Fruit fly (Drosophila melanogaster) whole organism, embryonic: ENCODE data around the gene TkR86C.

Experiments
- Bgb ChIP-seq: fragments of 200-800 bp; sonication (Bioruptor generic); IDR thresholded peaks from 2 replicates; pipeline ENCODE4 v1.3.6; 2022; ENCODE audit warnings: missing biosample characterization, missing genetic modification characterization; ENCODE audit not compliant: partially characterized antibody
- BtbVII ChIP-seq: fragments of 200-800 bp; sonication (Bioruptor generic); optimal IDR thresholded peaks from 3 replicates; lab custom pipeline; 2017; ENCODE audit warnings: missing biosample characterization, mild to moderate bottlenecking, missing genetic modification characterization
- CG10274 ChIP-seq: fragments of 200-800 bp; sonication (Bioruptor generic); optimal IDR thresholded peaks from 3 replicates; lab custom pipeline; 2017; ENCODE audit warnings: missing biosample characterization, mild to moderate bottlenecking, missing genetic modification characterization
- CG11504 ChIP-seq: fragments of 200-800 bp; sonication (Bioruptor generic); optimal IDR thresholded peaks from 3 replicates; lab custom pipeline; 2019; ENCODE audit warnings: missing biosample characterization, mild to moderate bottlenecking, missing genetic modification characterization, moderate library complexity
- CG12071 ChIP-seq: fragments of 200-800 bp; sonication (Bioruptor generic); optimal IDR thresholded peaks from 3 replicates; lab custom pipeline; 2018; ENCODE audit warnings: missing biosample characterization, mild to moderate bottlenecking, missing genetic modification characterization
- CG12391 ChIP-seq: fragments of 200-800 bp; sonication (Bioruptor generic); optimal IDR thresholded peaks from 3 replicates; lab custom pipeline; 2018; ENCODE audit warnings: missing biosample characterization, mild to moderate bottlenecking, missing genetic modification characterization, moderate library complexity
- CG12769 ChIP-seq: fragments of 200-800 bp; sonication (Bioruptor generic); optimal IDR thresholded peaks from 2 replicates; lab custom pipeline; 2019; ENCODE audit warnings: missing biosample characterization, mild to moderate bottlenecking, missing genetic modification characterization, moderate library complexity
- CG13894 ChIP-seq: fragments of 200-800 bp; sonication (Bioruptor generic); optimal IDR thresholded peaks from 3 replicates; lab custom pipeline; 2018; ENCODE audit warnings: missing biosample characterization, mild to moderate bottlenecking, missing genetic modification characterization, moderate library complexity
- CG14014 ChIP-seq: fragments of 200-800 bp; sonication (Bioruptor generic); IDR thresholded peaks from 2 replicates; pipeline ENCODE4 v1.3.6; 2022; ENCODE audit warnings: missing biosample characterization, missing genetic modification characterization
- CG1529 ChIP-seq: fragments of 200-800 bp; sonication (Bioruptor generic); optimal IDR thresholded peaks from 3 replicates; lab custom pipeline; 2018; ENCODE audit warnings: missing biosample characterization, missing genetic modification characterization
- CG17385 ChIP-seq: fragments of 200-800 bp; sonication (Bioruptor generic); optimal IDR thresholded peaks from 3 replicates; lab custom pipeline; 2018; ENCODE audit warnings: missing biosample characterization, mild to moderate bottlenecking, missing genetic modification characterization
- CG18476 ChIP-seq: fragments of 200-800 bp; sonication (Bioruptor generic); optimal IDR thresholded peaks from 2 replicates; lab custom pipeline; 2016; ENCODE audit warnings: missing biosample characterization, mild to moderate bottlenecking, missing genetic modification characterization
- CG2712 ChIP-seq: fragments of 200-800 bp; optimal IDR thresholded peaks from 3 replicates; lab custom pipeline; 2019; ENCODE audit warnings: missing biosample characterization, mild to moderate bottlenecking, missing genetic modification characterization, moderate library complexity
- CG34422 ChIP-seq: fragments of 200-800 bp; sonication (Bioruptor generic); IDR thresholded peaks from 3 replicates; pipeline ENCODE4 v1.3.6; 2022; ENCODE audit warnings: missing biosample characterization, missing genetic modification characterization
- CG3726 ChIP-seq: fragments of 200-800 bp; sonication (Bioruptor generic); IDR thresholded peaks from 3 replicates; pipeline ENCODE4, ENCODE4 v1.3.6; 2022; ENCODE audit warnings: missing biosample characterization, missing genetic modification characterization
- CG4854 ChIP-seq: fragments of 200-800 bp; sonication (Bioruptor generic); optimal IDR thresholded peaks from 2 replicates; lab custom pipeline; 2016; ENCODE audit warnings: missing biosample characterization, missing genetic modification characterization, inconsistent platforms
- CG6272 ChIP-seq: fragments of 200-800 bp; sonication (Bioruptor generic); IDR thresholded peaks from 2 replicates; pipeline ENCODE4 v1.3.6; 2022; ENCODE audit warnings: missing biosample characterization, missing genetic modification characterization
- CG6689 ChIP-seq: fragments of 200-800 bp; sonication (Bioruptor generic); IDR thresholded peaks from 2 replicates; pipeline ENCODE4 v1.3.6; 2022; ENCODE audit warnings: missing biosample characterization, missing genetic modification characterization
- CTCF ChIP-seq: fragments of 200-800 bp; sonication (Bioruptor generic); optimal IDR thresholded peaks from 2 replicates; lab custom pipeline; 2017; ENCODE audit warnings: missing biosample characterization, mild to moderate bottlenecking, missing genetic modification characterization, moderate library complexity
- Doc3 ChIP-seq: fragments of 200-800 bp; sonication (Bioruptor generic); IDR thresholded peaks from 3 replicates; pipeline ENCODE4 v1.3.6; 2022; ENCODE audit warnings: missing biosample characterization, missing genetic modification characterization; ENCODE audit not compliant: partially characterized antibody
- E2f2 ChIP-seq: fragments of 200-800 bp; sonication (Bioruptor generic); IDR thresholded peaks from 2 replicates; pipeline ENCODE4 v1.3.6; 2022; ENCODE audit warnings: missing biosample characterization, missing genetic modification characterization
- HLH3B ChIP-seq: fragments of 200-800 bp; sonication (Bioruptor generic); IDR thresholded peaks from 2 replicates; pipeline ENCODE4 v1.3.6; 2022; ENCODE audit warnings: missing biosample characterization, missing genetic modification characterization
- Hr39 ChIP-seq: fragments of >200 bp; optimal IDR thresholded peaks from 2 replicates; lab custom pipeline; 2017
- MESR4 ChIP-seq: fragments of 200-800 bp; sonication (Bioruptor generic); optimal IDR thresholded peaks from 2 replicates; lab custom pipeline; 2018; ENCODE audit warnings: missing biosample characterization, mild to moderate bottlenecking, missing genetic modification characterization, moderate library complexity
- Meics ChIP-seq: fragments of 200-800 bp; sonication (Bioruptor generic); optimal IDR thresholded peaks from 2 replicates; lab custom pipeline; 2017; ENCODE audit warnings: missing biosample characterization, mild to moderate bottlenecking, missing genetic modification characterization
- Mes4 ChIP-seq: fragments of 200-800 bp; sonication (Bioruptor generic); optimal IDR thresholded peaks from 2 replicates; lab custom pipeline; 2016; ENCODE audit warnings: missing biosample characterization, missing genetic modification characterization
- NC2β ChIP-seq: fragments of 200-800 bp; sonication (Bioruptor generic); optimal IDR thresholded peaks from 2 replicates; lab custom pipeline; 2016; ENCODE audit warnings: missing biosample characterization, missing genetic modification characterization
- Ravus ChIP-seq: fragments of 200-800 bp; sonication (Bioruptor generic); IDR thresholded peaks from 2 replicates; pipeline ENCODE4 v1.3.6; 2022; ENCODE audit warnings: missing biosample characterization, missing genetic modification characterization
- Scr ChIP-seq: fragments of 200-800 bp; sonication (Bioruptor generic); IDR thresholded peaks from 2 replicates; pipeline ENCODE4 v1.3.6; 2022; ENCODE audit warnings: missing biosample characterization, missing genetic modification characterization; ENCODE audit not compliant: partially characterized antibody
- Sry-δ ChIP-seq: fragments of 200-800 bp; sonication (Bioruptor generic); optimal IDR thresholded peaks from 2 replicates; lab custom pipeline; 2016; ENCODE audit warnings: missing biosample characterization, missing genetic modification characterization
- Stat92E ChIP-seq, 3 experiments: fragments of >200 bp in 2 of 3; fragments of 200-800 bp in 1 of 3; sonication (Bioruptor generic) in 1 of 3; optimal IDR thresholded peaks; 2 replicates each; lab custom pipeline; 2017 to 2019; ENCODE audit warnings: missing biosample characterization in 3 of 3, missing genetic modification characterization in 3 of 3, mild to moderate bottlenecking in 1 of 3, moderate library complexity in 1 of 3
- ab ChIP-seq: fragments of 200-800 bp; sonication (Bioruptor generic); optimal IDR thresholded peaks from 2 replicates; lab custom pipeline; 2016; ENCODE audit warnings: missing biosample characterization, missing genetic modification characterization
- ac ChIP-seq: fragments of 200-800 bp; sonication (Bioruptor generic); optimal IDR thresholded peaks from 3 replicates; lab custom pipeline; 2017; ENCODE audit warnings: missing biosample characterization, mild to moderate bottlenecking, missing genetic modification characterization
- br ChIP-seq: fragments of >200 bp; optimal IDR thresholded peaks from 2 replicates; lab custom pipeline; 2017
- btn ChIP-seq: fragments of 200-800 bp; sonication (Bioruptor generic); optimal IDR thresholded peaks from 2 replicates; lab custom pipeline; 2016; ENCODE audit warnings: missing biosample characterization, missing genetic modification characterization
- chif ChIP-seq, 2 experiments: fragments of 200-800 bp; sonication (Bioruptor generic); optimal IDR thresholded peaks; 3 replicates each; lab custom pipeline; 2016; ENCODE audit warnings: missing biosample characterization in 2 of 2, missing genetic modification characterization in 2 of 2
- chinmo ChIP-seq: fragments of 200-800 bp; sonication (Bioruptor generic); IDR thresholded peaks from 4 replicates; pipeline ENCODE4 v1.3.6; 2022; ENCODE audit warnings: missing biosample characterization, missing genetic modification characterization; ENCODE audit not compliant: partially characterized antibody
- croc ChIP-seq: fragments of 200-800 bp; sonication (Bioruptor generic); conservative IDR thresholded peaks from 3 replicates; pipeline ENCODE4 v1.3.6; 2022; ENCODE audit warnings: missing biosample characterization, missing genetic modification characterization
- da ChIP-seq: fragments of 200-800 bp; sonication (Bioruptor generic); optimal IDR thresholded peaks from 2 replicates; lab custom pipeline; 2016; ENCODE audit warnings: missing biosample characterization, missing genetic modification characterization
- dm ChIP-seq: fragments of 200-800 bp; sonication (Bioruptor generic); optimal IDR thresholded peaks from 3 replicates; lab custom pipeline; 2016; ENCODE audit warnings: missing biosample characterization, missing genetic modification characterization
- exex ChIP-seq: fragments of 200-800 bp; sonication (Bioruptor generic); optimal IDR thresholded peaks from 4 replicates; lab custom pipeline; 2018; ENCODE audit warnings: missing biosample characterization, mild to moderate bottlenecking, missing genetic modification characterization, moderate library complexity
- fd64A ChIP-seq: fragments of 200-800 bp; sonication (Bioruptor generic); optimal IDR thresholded peaks from 3 replicates; lab custom pipeline; 2018; ENCODE audit warnings: missing biosample characterization, mild to moderate bottlenecking, missing genetic modification characterization
- gcm2 ChIP-seq: fragments of 200-800 bp; sonication (Bioruptor generic); optimal IDR thresholded peaks from 2 replicates; lab custom pipeline; 2016; ENCODE audit warnings: missing biosample characterization, missing genetic modification characterization
- gem ChIP-seq: fragments of 200-800 bp; sonication (Bioruptor generic); optimal IDR thresholded peaks from 2 replicates; lab custom pipeline; 2019; ENCODE audit warnings: missing biosample characterization, mild to moderate bottlenecking, missing genetic modification characterization, moderate library complexity
- kay ChIP-seq: fragments of 200-800 bp; sonication (Bioruptor generic); optimal IDR thresholded peaks from 2 replicates; lab custom pipeline; 2016; ENCODE audit warnings: missing biosample characterization, missing genetic modification characterization
- lab ChIP-seq: fragments of 200-800 bp; sonication (Bioruptor generic); optimal IDR thresholded peaks from 3 replicates; lab custom pipeline; 2017; ENCODE audit warnings: missing biosample characterization, missing genetic modification characterization, mild to moderate bottlenecking, moderate library complexity, missing genetic modification reagents
- otp ChIP-seq: fragments of 200-800 bp; sonication (Bioruptor generic); IDR thresholded peaks from 3 replicates; pipeline ENCODE4, ENCODE4 v1.3.6; 2022; ENCODE audit warnings: missing biosample characterization, missing genetic modification characterization
- pzg ChIP-seq: fragments of 200-800 bp; sonication (Bioruptor generic); optimal IDR thresholded peaks from 3 replicates; lab custom pipeline; 2018; ENCODE audit warnings: missing biosample characterization, mild to moderate bottlenecking, missing genetic modification characterization, moderate library complexity
- sd ChIP-seq: fragments of 200-800 bp; sonication (Bioruptor generic); optimal IDR thresholded peaks from 3 replicates; lab custom pipeline; 2018; ENCODE audit warnings: missing biosample characterization, mild to moderate bottlenecking, missing genetic modification characterization, moderate library complexity
- sna ChIP-seq: fragments of 200-800 bp; sonication (Bioruptor generic); IDR thresholded peaks from 2 replicates; pipeline ENCODE4 v1.3.6; 2022; ENCODE audit warnings: missing biosample characterization, missing genetic modification characterization; ENCODE audit not compliant: partially characterized antibody
- trem ChIP-seq: fragments of 200-800 bp; optimal IDR thresholded peaks from 3 replicates; lab custom pipeline; 2019; ENCODE audit warnings: missing biosample characterization, mild to moderate bottlenecking, missing genetic modification characterization, moderate library complexity

TkR86C gene

DNA sequence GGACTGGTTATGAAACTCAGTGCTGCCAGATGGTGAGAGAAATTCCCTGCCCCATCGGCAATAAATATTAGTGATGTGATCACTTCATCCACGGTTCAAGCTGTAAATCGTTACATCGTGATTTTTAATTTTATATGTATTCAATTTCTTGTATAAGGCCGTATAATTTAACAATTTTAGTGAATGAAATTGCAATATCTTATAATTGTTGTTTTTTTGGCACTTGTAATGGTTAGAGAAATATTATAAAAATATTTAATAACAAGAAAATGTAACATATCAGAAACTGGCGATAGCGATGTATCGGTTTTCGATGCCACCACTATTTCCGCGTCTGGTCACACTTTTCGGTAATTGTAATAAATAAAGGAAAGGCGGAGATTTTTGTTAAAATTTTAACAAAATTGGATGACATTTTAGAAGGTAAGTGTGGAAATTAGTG is 33.1 kb upstream of the TkR86C start, which contains the start of the genes mRpL37 and Rbp1 (continued):
- TF ChIP-seq Mes4 (GFP tag; lab: Kevin White, UChicago) (no peak), Stat92E (GFP tag; optimal IDR thresholded peaks at IDR 0.05; lab: Kevin White, UChicago) (peak in 1 of 3 experiments; percentile 30), chif (GFP tag; optimal IDR thresholded peaks at IDR 0.05; lab: Kevin White, UChicago) (peak; percentile 18 to 53), trem (tag; lab: Kevin White, UChicago) (peak; percentile 88), CG4854 (GFP tag; lab: Kevin White, UChicago) (peak; percentile 59), Sry-δ (GFP tag; lab: Kevin White, UChicago) (peak; percentile 85), CG3726 (no peak), Ravus (GFP tag; lab: Robert Waterston, UW) (no peak; the same call in 1 of the 2 replicates), lab (GFP tag; lab: Kevin White, UChicago) (no peak), Doc3 (peak; percentile 84), CG10274 (GFP tag; lab: Kevin White, UChicago) (no peak), Bgb (GFP tag; lab: Robert Waterston, UW) (peak; percentile 79), kay (GFP tag; lab: Kevin White, UChicago) (peak; percentile 40), CG13894 (no peak), CG14014 (GFP tag; lab: Robert Waterston, UW) (peak; percentile 54; the same call in 1 of the 2 replicates), CG1529 (GFP tag; lab: Kevin White, UChicago) (peak; percentile 24), CG34422 (peak; percentile 47; the same call in 2 of the 3 replicates), CG12391 (tag; lab: Kevin White, UChicago) (peak; percentile 88), br (lab: Kevin White, UChicago) (no peak), CTCF (no peak), CG6272 (GFP tag; lab: Robert Waterston, UW) (peak; percentile 87), Scr (GFP tag; lab: Robert Waterston, UW) (peak; percentile 99), fd64A (no peak), NC2β (GFP tag; lab: Kevin White, UChicago) (peak; percentile 45), gem (tag; lab: Kevin White, UChicago) (peak; percentile 88), Hr39 (lab: Kevin White, UChicago) (no peak), sna (peak; percentile 86), CG12071 (no peak), CG6689 (peak; percentile 63), ab (GFP tag; lab: Kevin White, UChicago) (no peak), da (GFP tag; lab: Kevin White, UChicago) (no peak), exex (tag; lab: Kevin White, UChicago) (no peak), pzg (GFP tag; lab: Kevin White, UChicago) (peak; percentile 50), Meics (peak; percentile 65), chinmo (GFP tag; lab: Robert Waterston, UW) (peak; percentile 66; the same call in 1 of the 4 replicates), MESR4 (no peak), CG12769 (tag; lab: Kevin White, UChicago) (no peak), btn (no peak), sd (tag; lab: Kevin White, UChicago) (peak; percentile 85), CG18476 (GFP tag; lab: Kevin White, UChicago) (peak; percentile 63), ac (GFP tag; lab: Kevin White, UChicago) (no peak), CG2712 (tag; lab: Kevin White, UChicago) (peak; percentile 89), croc (GFP tag; lab: Robert Waterston, UW) (peak; percentile 80), BtbVII (GFP tag; lab: Kevin White, UChicago) (no peak), HLH3B (peak; percentile 71; the same call in 1 of the 2 replicates), CG17385 (peak; percentile 66), CG11504 (tag; lab: Kevin White, UChicago) (peak; percentile 81), gcm2 (no peak), dm (no peak), E2f2 (GFP tag; lab: Robert Waterston, UW) (peak; percentile 57), otp (GFP tag; lab: Robert Waterston, UW) (no peak)
